Fruit fly (Drosophila melanogaster) whole organism, embryonic: ENCODE data around the gene Setx.

Experiments used
- Abd-B ChIP-seq: fragments of 200-800 bp; sonication (Bioruptor generic); optimal IDR thresholded peaks from 2 replicates; lab custom pipeline; 2018; ENCODE audit warnings: missing biosample characterization, mild to moderate bottlenecking, missing genetic modification characterization, moderate library complexity
- Asciz ChIP-seq: fragments of 200-800 bp; sonication (Bioruptor generic); optimal IDR thresholded peaks from 2 replicates; lab custom pipeline; 2017; ENCODE audit warnings: missing biosample characterization, mild to moderate bottlenecking, missing genetic modification characterization, missing genetic modification reagents
- CG10959 ChIP-seq: fragments of 200-800 bp; sonication (Bioruptor generic); IDR thresholded peaks from 2 replicates; pipeline ENCODE4 v1.3.6; 2022; ENCODE audit warnings: missing biosample characterization, missing genetic modification characterization
- CG12236 ChIP-seq: fragments of 200-800 bp; sonication (Bioruptor generic); optimal IDR thresholded peaks from 2 replicates; lab custom pipeline; 2016; ENCODE audit warnings: missing biosample characterization, missing genetic modification characterization
- CG12942 ChIP-seq: fragments of 200-800 bp; sonication (Bioruptor generic); optimal IDR thresholded peaks from 3 replicates; lab custom pipeline; 2016; ENCODE audit warnings: missing biosample characterization, missing genetic modification characterization
- CG14014 ChIP-seq: fragments of 200-800 bp; sonication (Bioruptor generic); IDR thresholded peaks from 2 replicates; pipeline ENCODE4 v1.3.6; 2022; ENCODE audit warnings: missing biosample characterization, missing genetic modification characterization
- CG14667 ChIP-seq: fragments of 200-800 bp; sonication (Bioruptor generic); IDR thresholded peaks from 2 replicates; pipeline ENCODE4 v1.3.6; 2022; ENCODE audit warnings: missing biosample characterization, missing genetic modification characterization
- CG14965 ChIP-seq: fragments of 200-800 bp; sonication (Bioruptor generic); optimal IDR thresholded peaks from 2 replicates; lab custom pipeline; 2016; ENCODE audit warnings: missing biosample characterization, missing genetic modification characterization, borderline replicate concordance
- CG15696 ChIP-seq: fragments of 200-800 bp; sonication (Bioruptor generic); optimal IDR thresholded peaks from 2 replicates; lab custom pipeline; 2019; ENCODE audit warnings: missing biosample characterization, mild to moderate bottlenecking, missing genetic modification characterization, moderate library complexity
- CG16815 ChIP-seq: fragments of 200-800 bp; sonication (Bioruptor generic); optimal IDR thresholded peaks from 3 replicates; lab custom pipeline; 2017; ENCODE audit warnings: missing biosample characterization, mild to moderate bottlenecking, missing genetic modification characterization
- CG16863 ChIP-seq: fragments of 200-800 bp; sonication (Bioruptor generic); optimal IDR thresholded peaks from 3 replicates; lab custom pipeline; 2016; ENCODE audit warnings: missing biosample characterization, missing genetic modification characterization
- CG33557 ChIP-seq: fragments of 200-800 bp; sonication (Bioruptor generic); optimal IDR thresholded peaks from 2 replicates; lab custom pipeline; 2019; ENCODE audit warnings: missing biosample characterization, mild to moderate bottlenecking, missing genetic modification characterization, moderate library complexity
- CG34376 ChIP-seq: fragments of 200-800 bp; sonication (Bioruptor generic); optimal IDR thresholded peaks from 2 replicates; lab custom pipeline; 2018; ENCODE audit warnings: missing biosample characterization, mild to moderate bottlenecking, missing genetic modification characterization
- CG3995 ChIP-seq: fragments of 200-800 bp; sonication (Bioruptor generic); optimal IDR thresholded peaks from 3 replicates; lab custom pipeline; 2016; ENCODE audit warnings: missing biosample characterization, missing genetic modification characterization
- CG4424 ChIP-seq: fragments of 200-800 bp; sonication (Bioruptor generic); optimal IDR thresholded peaks from 3 replicates; lab custom pipeline; 2016; ENCODE audit warnings: missing biosample characterization, missing genetic modification characterization
- CG4730 ChIP-seq: fragments of 200-800 bp; sonication (Bioruptor generic); IDR thresholded peaks from 2 replicates; pipeline ENCODE4 v1.3.6; 2022; ENCODE audit warnings: missing biosample characterization, missing genetic modification characterization
- CG6689 ChIP-seq: fragments of 200-800 bp; sonication (Bioruptor generic); IDR thresholded peaks from 2 replicates; pipeline ENCODE4 v1.3.6; 2022; ENCODE audit warnings: missing biosample characterization, missing genetic modification characterization
- CG8478 ChIP-seq: fragments of >200 bp; optimal IDR thresholded peaks from 2 replicates; lab custom pipeline; 2018
- CG9437 ChIP-seq: fragments of 200-800 bp; sonication (Bioruptor generic); optimal IDR thresholded peaks from 2 replicates; lab custom pipeline; 2018; ENCODE audit warnings: missing biosample characterization, mild to moderate bottlenecking, missing genetic modification characterization
- Doc3 ChIP-seq: fragments of 200-800 bp; sonication (Bioruptor generic); IDR thresholded peaks from 3 replicates; pipeline ENCODE4 v1.3.6; 2022; ENCODE audit warnings: missing biosample characterization, missing genetic modification characterization; ENCODE audit not compliant: partially characterized antibody
- Elba2 ChIP-seq: fragments of 200-800 bp; sonication (Bioruptor generic); optimal IDR thresholded peaks from 3 replicates; lab custom pipeline; 2016; ENCODE audit warnings: missing biosample characterization, missing genetic modification characterization
- GATAe ChIP-seq: fragments of 200-800 bp; sonication (Bioruptor generic); conservative IDR thresholded peaks from 2 replicates; pipeline ENCODE4 v1.3.6; 2022; ENCODE audit warnings: missing biosample characterization, missing genetic modification characterization
- H2.0 ChIP-seq: fragments of 200-800 bp; sonication (Bioruptor generic); IDR thresholded peaks from 2 replicates; pipeline ENCODE4 v1.3.6; 2022; ENCODE audit warnings: missing biosample characterization, missing genetic modification characterization
- Hey ChIP-seq: fragments of 200-800 bp; sonication (Bioruptor generic); optimal IDR thresholded peaks from 3 replicates; lab custom pipeline; 2018; ENCODE audit warnings: missing biosample characterization, mild to moderate bottlenecking, missing genetic modification characterization
- MTF-1 ChIP-seq: fragments of 200-800 bp; sonication (Bioruptor generic); optimal IDR thresholded peaks from 2 replicates; lab custom pipeline; 2018; ENCODE audit warnings: missing biosample characterization, mild to moderate bottlenecking, missing genetic modification characterization, borderline replicate concordance
- Med ChIP-seq: fragments of 200-800 bp; sonication (Bioruptor generic); peaks from one replicate; lab custom pipeline; 2016; ENCODE audit warnings: missing biosample characterization, missing genetic modification characterization, mild to moderate bottlenecking, inconsistent platforms, moderate library complexity
- Nf-YA ChIP-seq: fragments of 200-800 bp; sonication (Bioruptor generic); IDR thresholded peaks from 2 replicates; pipeline ENCODE4 v1.3.6; 2022; ENCODE audit warnings: missing biosample characterization, missing genetic modification characterization
- Pdp1 ChIP-seq, 2 experiments: fragments of 200-800 bp; sonication (Bioruptor generic); optimal IDR thresholded peaks; 3 replicates each; lab custom pipeline; 2016; ENCODE audit warnings: missing biosample characterization in 2 of 2, missing genetic modification characterization in 2 of 2, mild to moderate bottlenecking in 1 of 2, moderate library complexity in 1 of 2
- Ptx1 ChIP-seq: fragments of 200-800 bp; sonication (Bioruptor generic); IDR thresholded peaks from 2 replicates; pipeline ENCODE4 v1.3.6; 2022; ENCODE audit warnings: missing biosample characterization, missing genetic modification characterization
- Rfx ChIP-seq: fragments of 200-800 bp; sonication (Bioruptor generic); IDR thresholded peaks from 2 replicates; pipeline ENCODE4 v1.3.6; 2022; ENCODE audit warnings: missing biosample characterization, missing genetic modification characterization
- Taf1 ChIP-seq: fragments of 200-800 bp; sonication (Bioruptor generic); IDR thresholded peaks from 2 replicates; pipeline ENCODE4 v1.3.6; 2022; ENCODE audit warnings: missing biosample characterization, missing genetic modification characterization
- croc ChIP-seq: fragments of 200-800 bp; sonication (Bioruptor generic); conservative IDR thresholded peaks from 3 replicates; pipeline ENCODE4 v1.3.6; 2022; ENCODE audit warnings: missing biosample characterization, missing genetic modification characterization
- crol ChIP-seq: fragments of 200-800 bp; sonication (Bioruptor generic); IDR thresholded peaks from 2 replicates; pipeline ENCODE4 v1.3.6; 2022; ENCODE audit warnings: missing biosample characterization, missing genetic modification characterization
- cwo ChIP-seq: fragments of 200-800 bp; sonication (Bioruptor generic); optimal IDR thresholded peaks from 3 replicates; lab custom pipeline; 2017; ENCODE audit warnings: missing biosample characterization, missing genetic modification characterization, mild to moderate bottlenecking, moderate library complexity, missing genetic modification reagents
- dmrt11E ChIP-seq: fragments of 200-800 bp; sonication (Bioruptor generic); optimal IDR thresholded peaks from 3 replicates; lab custom pipeline; 2018; ENCODE audit warnings: missing biosample characterization, mild to moderate bottlenecking, missing genetic modification characterization, moderate library complexity
- exex ChIP-seq: fragments of 200-800 bp; sonication (Bioruptor generic); optimal IDR thresholded peaks from 4 replicates; lab custom pipeline; 2018; ENCODE audit warnings: missing biosample characterization, mild to moderate bottlenecking, missing genetic modification characterization, moderate library complexity
- grn ChIP-seq: fragments of 200-800 bp; sonication (Bioruptor generic); optimal IDR thresholded peaks from 3 replicates; lab custom pipeline; 2017; ENCODE audit warnings: missing biosample characterization, missing genetic modification characterization
- hb ChIP-seq: fragments of 200-800 bp; sonication (Bioruptor generic); IDR thresholded peaks from 3 replicates; pipeline ENCODE4 v1.3.6; 2022; ENCODE audit warnings: missing biosample characterization, missing genetic modification characterization; ENCODE audit not compliant: partially characterized antibody
- klu ChIP-seq: fragments of 200-800 bp; sonication (Bioruptor generic); IDR thresholded peaks from 2 replicates; pipeline ENCODE4 v1.3.6; 2022; ENCODE audit warnings: missing biosample characterization, missing genetic modification characterization
- lab ChIP-seq: fragments of 200-800 bp; sonication (Bioruptor generic); optimal IDR thresholded peaks from 3 replicates; lab custom pipeline; 2017; ENCODE audit warnings: missing biosample characterization, missing genetic modification characterization, mild to moderate bottlenecking, moderate library complexity, missing genetic modification reagents
- mirr ChIP-seq: fragments of 200-800 bp; sonication (Bioruptor generic); optimal IDR thresholded peaks from 3 replicates; lab custom pipeline; 2018; ENCODE audit warnings: missing biosample characterization, mild to moderate bottlenecking, missing genetic modification characterization
- nerfin-2 ChIP-seq: fragments of 200-800 bp; sonication (Bioruptor generic); IDR thresholded peaks from 2 replicates; pipeline ENCODE4 v1.3.6; 2022; ENCODE audit warnings: missing biosample characterization, missing genetic modification characterization; ENCODE audit not compliant: partially characterized antibody
- onecut ChIP-seq: fragments of 200-800 bp; sonication (Bioruptor generic); IDR thresholded peaks from 2 replicates; pipeline ENCODE4 v1.3.6; 2022; ENCODE audit warnings: missing biosample characterization, missing genetic modification characterization
- sd ChIP-seq: fragments of 200-800 bp; sonication (Bioruptor generic); optimal IDR thresholded peaks from 3 replicates; lab custom pipeline; 2018; ENCODE audit warnings: missing biosample characterization, mild to moderate bottlenecking, missing genetic modification characterization, moderate library complexity
- sr ChIP-seq: fragments of 200-800 bp; sonication (Bioruptor generic); IDR thresholded peaks from 3 replicates; pipeline ENCODE4 v1.3.6; 2022; ENCODE audit warnings: missing biosample characterization, missing genetic modification characterization
- sug ChIP-seq: fragments of 200-800 bp; optimal IDR thresholded peaks from 2 replicates; lab custom pipeline; 2019; ENCODE audit warnings: missing biosample characterization, mild to moderate bottlenecking, missing genetic modification characterization, moderate library complexity
- tll ChIP-seq, 2 experiments: fragments of 200-800 bp in 1 of 2; fragments of >200 bp in 1 of 2; sonication (Bioruptor generic) in 1 of 2; optimal IDR thresholded peaks; 2 replicates each; lab custom pipeline; 2017 to 2019; ENCODE audit warnings: missing biosample characterization in 2 of 2, missing genetic modification characterization in 2 of 2, mild to moderate bottlenecking in 1 of 2, moderate library complexity in 1 of 2
- vfl ChIP-seq: fragments of 200-800 bp; sonication (Bioruptor generic); optimal IDR thresholded peaks from 2 replicates; lab custom pipeline; 2016; ENCODE audit warnings: missing biosample characterization, missing genetic modification characterization
- zf30C ChIP-seq: fragments of 200-800 bp; sonication (Bioruptor generic); optimal IDR thresholded peaks from 3 replicates; lab custom pipeline; 2018; ENCODE audit warnings: missing biosample characterization, mild to moderate bottlenecking, missing genetic modification characterization
- zfh1 ChIP-seq: fragments of 200-800 bp; sonication (Bioruptor generic); IDR thresholded peaks from 3 replicates; pipeline ENCODE4 v1.3.6; 2022; ENCODE audit warnings: missing biosample characterization, missing genetic modification characterization

Gene Setx

DNA sequence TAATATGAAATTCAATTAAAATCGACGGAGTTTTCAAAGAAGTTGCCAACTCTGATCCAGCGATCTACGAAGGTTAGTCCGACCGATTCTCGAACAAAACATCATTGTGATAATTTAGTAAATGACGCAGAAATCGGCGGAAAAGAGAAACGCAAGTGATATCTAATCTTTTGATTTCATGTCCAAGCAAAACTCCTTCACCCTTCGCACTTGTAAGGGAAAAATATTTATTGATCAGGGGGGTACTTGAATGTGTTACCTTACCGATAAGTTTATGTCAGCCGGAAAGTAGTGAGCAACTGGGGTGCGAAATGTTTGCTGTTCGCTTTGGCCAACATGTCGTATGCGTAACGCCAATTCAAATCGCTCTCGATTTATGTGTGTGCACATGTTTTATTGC is 40.2 kb downstream of the Setx start:
- peak; percentile 64 for TF ChIP-seq mirr (GFP tag; lab: Kevin White, UChicago)
- TF ChIP-seq cwo = peak; percentile 2
- TF ChIP-seq lab (GFP tag; lab: Kevin White, UChicago) = peak; percentile 11
- TF ChIP-seq grn (GFP tag; lab: Kevin White, UChicago) = peak; percentile 28
- no peak for TF ChIP-seq CG9437 (GFP tag; lab: Kevin White, UChicago)
- TF ChIP-seq zf30C (GFP tag; lab: Kevin White, UChicago) = no peak
- TF ChIP-seq sug (tag; lab: Kevin White, UChicago) = peak; percentile 91
- 0 out of 2 replicates have a peak, but pooled peaks have one; percentile 17 for TF ChIP-seq Rfx (GFP tag; lab: Robert Waterston, UW)
- TF ChIP-seq Pdp1 (GFP tag; optimal IDR thresholded peaks at IDR 0.05; lab: Kevin White, UChicago) = peak in 1 of 2 experiments; percentile 51
- peak; percentile 28; the same call in 1 of the 2 replicates for TF ChIP-seq crol (GFP tag; lab: Robert Waterston, UW)
- peak; percentile 65 for TF ChIP-seq sd (tag; lab: Kevin White, UChicago)
- peak; percentile 74 for TF ChIP-seq exex (tag; lab: Kevin White, UChicago)
- peak; percentile 28; the same call in 1 of the 2 replicates for TF ChIP-seq GATAe (GFP tag; lab: Robert Waterston, UW)
- TF ChIP-seq sr (GFP tag; lab: Robert Waterston, UW) = 0 out of 3 replicates have a peak, but pooled peaks have one; percentile 19
- no peak for TF ChIP-seq croc (GFP tag; lab: Robert Waterston, UW)
- no peak for TF ChIP-seq Ptx1
- peak; percentile 86 for TF ChIP-seq CG34376
- peak; percentile 33 for TF ChIP-seq Med (GFP tag; lab: Kevin White, UChicago)

DNA sequence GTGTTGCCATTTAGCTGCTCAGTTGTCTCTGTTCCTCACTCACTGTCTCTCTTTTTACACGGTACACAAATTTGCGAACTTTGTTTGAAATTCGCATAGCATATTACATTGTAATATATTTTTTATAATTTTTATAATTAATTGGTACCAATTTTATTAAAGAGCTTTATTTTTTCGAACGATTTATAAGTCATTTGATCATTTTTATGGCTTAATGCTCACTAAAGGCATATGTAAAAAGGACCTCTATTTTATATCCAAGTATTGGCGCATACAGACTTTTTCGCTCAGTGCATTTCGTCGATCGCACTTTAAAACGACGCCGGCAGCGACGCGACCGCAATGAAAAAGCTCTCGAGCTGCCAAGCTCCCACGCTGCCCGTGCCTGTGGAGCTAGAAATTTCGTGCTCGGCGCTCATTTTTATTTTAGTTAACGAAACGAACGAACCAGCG is 41.2 kb downstream of the Setx start:
- peak; percentile 90 for TF ChIP-seq H2.0
- no peak for TF ChIP-seq Doc3 (GFP tag; lab: Robert Waterston, UW)
- TF ChIP-seq CG16863 = peak; percentile 45
- no peak for TF ChIP-seq CG33557 (GFP tag; lab: Kevin White, UChicago)
- peak; percentile 30 for TF ChIP-seq CG12236 (GFP tag; lab: Kevin White, UChicago)
- no peak for TF ChIP-seq hb
- peak; percentile 79 for TF ChIP-seq Abd-B (GFP tag; lab: Kevin White, UChicago)
- TF ChIP-seq vfl (GFP tag; lab: Kevin White, UChicago) = peak; percentile 89
- peak; percentile 61 for TF ChIP-seq MTF-1 (GFP tag; lab: Kevin White, UChicago)
- peak; percentile 88 for TF ChIP-seq CG16815 (GFP tag; lab: Kevin White, UChicago)
- peak; percentile 93 for TF ChIP-seq CG6689 (GFP tag; lab: Robert Waterston, UW)
- peak; percentile 37; the same call in 1 of the 2 replicates for TF ChIP-seq CG10959 (GFP tag; lab: Robert Waterston, UW)
- TF ChIP-seq onecut (GFP tag; lab: Robert Waterston, UW) = peak; percentile 77
- peak; percentile 68 for TF ChIP-seq CG15696
- TF ChIP-seq CG14014 (GFP tag; lab: Robert Waterston, UW) = peak; percentile 95
- TF ChIP-seq klu = peak; percentile 96
- no peak for TF ChIP-seq dmrt11E
- TF ChIP-seq CG14965 (GFP tag; lab: Kevin White, UChicago) = peak; percentile 7
- TF ChIP-seq CG8478 (lab: Kevin White, UChicago) = no peak
- peak; percentile 76 for TF ChIP-seq CG3995 (GFP tag; lab: Kevin White, UChicago)
- TF ChIP-seq CG14667 = peak; percentile 88
- peak; percentile 90 for TF ChIP-seq CG4730 (GFP tag; lab: Robert Waterston, UW)
- peak; percentile 80; the same call in 2 of the 3 replicates for TF ChIP-seq zfh1
- TF ChIP-seq Nf-YA = peak; percentile 86
- TF ChIP-seq Hey (tag; lab: Kevin White, UChicago) = peak; percentile 67
- TF ChIP-seq CG12942 (GFP tag; lab: Kevin White, UChicago) = peak; percentile 90
- peak; percentile 88 for TF ChIP-seq Taf1
- TF ChIP-seq CG4424 (GFP tag; lab: Kevin White, UChicago) = peak; percentile 88
- TF ChIP-seq nerfin-2 (GFP tag; lab: Robert Waterston, UW) = no peak
- no peak for TF ChIP-seq tll (GFP tag; optimal IDR thresholded peaks at IDR 0.05; lab: Kevin White, UChicago)
- no peak for TF ChIP-seq Elba2 (GFP tag; lab: Kevin White, UChicago)
- TF ChIP-seq Asciz (GFP tag; lab: Kevin White, UChicago) = peak; percentile 84
